Worm (Caenorhabditis elegans): Measurements from ENCODE around the gene col-95.

DNA sequence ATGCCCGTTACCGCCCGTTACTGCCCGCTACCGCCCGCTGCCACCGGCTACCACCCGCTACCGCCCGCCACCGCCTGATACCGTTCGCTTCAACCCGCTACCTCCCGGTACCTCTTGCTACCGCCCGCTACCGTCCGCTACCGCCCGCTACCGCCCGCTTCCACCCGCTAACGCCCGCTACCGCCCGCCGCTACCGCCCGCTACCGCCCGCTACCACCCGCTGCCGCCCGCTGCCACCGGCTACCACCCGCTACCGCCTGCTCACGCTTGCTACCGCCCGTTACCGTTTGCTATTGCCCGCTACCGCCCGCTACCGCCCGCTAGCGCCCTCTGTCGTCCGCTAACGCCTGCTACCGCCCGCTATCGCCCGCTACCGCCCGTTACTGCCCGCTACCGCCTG lies 1.9 kb upstream of the col-95 start:
- TF ChIP-seq B0310.2 (tag; optimal IDR thresholded peaks at IDR 0.05) (peak; percentile 13), sea-1 (GFP tag; conservative IDR thresholded peaks at IDR 0.05) (no peak), tra-4 (tag; optimal IDR thresholded peaks at IDR 0.05) (no peak), ama-1 (optimal IDR thresholded peaks at IDR 0.05) (no peak), pes-1 (GFP tag; IDR thresholded peaks at IDR 0.05) (no peak), tbx-11 (GFP tag; IDR thresholded peaks at IDR 0.05) (0 out of 2 replicates have a peak, but pooled peaks have one; percentile 16), F13C5.2 (tag; optimal IDR thresholded peaks at IDR 0.05) (no peak), hmg-4 (GFP tag; optimal IDR thresholded peaks at IDR 0.05) (no peak), aly-1 (tag; optimal IDR thresholded peaks at IDR 0.05) (no peak), flt-1 (GFP tag; IDR thresholded peaks at IDR 0.05) (no peak), scrt-1 (GFP tag; IDR thresholded peaks at IDR 0.05) (no peak), ets-7 (tag; optimal IDR thresholded peaks at IDR 0.05) (no peak), ceh-13 (GFP tag; optimal IDR thresholded peaks at IDR 0.05) (no peak)

All from whole organism, early embryonic.